Worm (Caenorhabditis elegans) whole organism, young adult: ENCODE measurements around the gene F22H10.11.

Source experiments
- B0261.1 ChIP-seq: sonication (generic microtip); optimal IDR thresholded peaks from 2 replicates; lab custom pipeline; 2016; ENCODE audit warnings: mild to moderate bottlenecking, missing genetic modification characterization, moderate library complexity, missing compliant biosample characterization
- F10E7.11 ChIP-seq: sonication (generic microtip); optimal IDR thresholded peaks from 2 replicates; lab custom pipeline; 2017; ENCODE audit warnings: mild to moderate bottlenecking, missing genetic modification characterization, moderate library complexity, missing compliant biosample characterization
- F33H1.4 ChIP-seq: fragments of 200-800 bp; sonication (Bioruptor generic); IDR thresholded peaks from 2 replicates; pipeline ENCODE4 v1.3.6; 2022; ENCODE audit warnings: missing genetic modification reagents, missing genetic modification characterization, missing compliant biosample characterization
- F37B4.10 ChIP-seq: fragments of 200-800 bp; sonication (Bioruptor generic); IDR thresholded peaks from 2 replicates; pipeline ENCODE4 v1.3.6; 2022; ENCODE audit warnings: missing genetic modification characterization, missing compliant biosample characterization
- K12H6.12 ChIP-seq: fragments of 200-800 bp; sonication (Bioruptor generic); optimal IDR thresholded peaks from 2 replicates; lab custom pipeline; 2018; ENCODE audit warnings: mild to moderate bottlenecking, missing genetic modification characterization, missing compliant biosample characterization
- Y53F4B.3 ChIP-seq: fragments of 200-800 bp; sonication (Bioruptor generic); IDR thresholded peaks from 2 replicates; pipeline ENCODE4 v1.3.6; 2022; ENCODE audit warnings: missing genetic modification reagents, missing genetic modification characterization, missing compliant biosample characterization
- Y53G8AR.9 ChIP-seq: fragments of 200-800 bp; sonication (Bioruptor generic); conservative IDR thresholded peaks from 2 replicates; pipeline ENCODE4 v1.3.6; 2022; ENCODE audit warnings: missing genetic modification reagents, missing genetic modification characterization, missing compliant biosample characterization
- Y56A3A.18 ChIP-seq: fragments of 200-800 bp; sonication (Bioruptor generic); IDR thresholded peaks from 2 replicates; pipeline ENCODE4 v1.3.6; 2022; ENCODE audit warnings: missing genetic modification reagents, missing genetic modification characterization, missing compliant biosample characterization
- Y67H2A.10 ChIP-seq: fragments of 200-800 bp; sonication (Bioruptor generic); conservative IDR thresholded peaks from 2 replicates; pipeline ENCODE4 v1.3.6; 2022; ENCODE audit warnings: missing genetic modification reagents, missing genetic modification characterization, missing compliant biosample characterization
- ZK185.1 ChIP-seq: sonication (generic microtip); optimal IDR thresholded peaks from 2 replicates; lab custom pipeline; 2016; ENCODE audit warnings: mild to moderate bottlenecking, missing genetic modification characterization, missing compliant biosample characterization; ENCODE audit not compliant: poor library complexity, severe bottlenecking
- aptf-2 ChIP-seq: fragments of 200-800 bp; sonication (Bioruptor generic); conservative IDR thresholded peaks from 2 replicates; pipeline ENCODE4 v1.3.6; 2022; ENCODE audit warnings: missing genetic modification reagents, missing genetic modification characterization, missing compliant biosample characterization
- atf-7 ChIP-seq: sonication (generic microtip); optimal IDR thresholded peaks from 2 replicates; lab custom pipeline; 2017; ENCODE audit warnings: mild to moderate bottlenecking, missing genetic modification characterization, missing compliant biosample characterization
- attf-5 ChIP-seq: fragments of 200-800 bp; sonication (Bioruptor generic); optimal IDR thresholded peaks from 2 replicates; lab custom pipeline; 2018; ENCODE audit warnings: mild to moderate bottlenecking, missing genetic modification characterization, missing compliant biosample characterization
- cebp-1 ChIP-seq, 2 experiments: fragments of 200-800 bp in 1 of 2; sonication (Bioruptor generic) in 1 of 2; sonication (generic microtip) in 1 of 2; IDR thresholded peaks in 1 of 2; optimal IDR thresholded peaks in 1 of 2; 2 replicates each; pipeline versions ENCODE4 v1.3.6 to Lab custom; 2017 to 2022; ENCODE audit warnings: missing compliant biosample characterization in 2 of 2, missing genetic modification characterization in 2 of 2, mild to moderate bottlenecking in 1 of 2, missing genetic modification reagents in 1 of 2, moderate library complexity in 1 of 2
- ceh-100 ChIP-seq: fragments of 200-800 bp; sonication (Bioruptor generic); IDR thresholded peaks from 2 replicates; pipeline ENCODE4 v1.3.6; 2022; ENCODE audit warnings: missing genetic modification reagents, missing genetic modification characterization, missing compliant biosample characterization
- ceh-58 ChIP-seq: fragments of 200-800 bp; sonication (Bioruptor generic); IDR thresholded peaks from 2 replicates; pipeline ENCODE4 v1.3.6; 2022; ENCODE audit warnings: missing genetic modification characterization, missing compliant biosample characterization
- ceh-79 ChIP-seq: sonication (generic microtip); optimal IDR thresholded peaks from 2 replicates; lab custom pipeline; 2017; ENCODE audit warnings: mild to moderate bottlenecking, missing genetic modification characterization, missing compliant biosample characterization
- chd-7 ChIP-seq: sonication (generic microtip); optimal IDR thresholded peaks from 2 replicates; lab custom pipeline; 2016; ENCODE audit warnings: mild to moderate bottlenecking, missing genetic modification characterization, moderate library complexity, missing compliant biosample characterization
- dox-1 ChIP-seq: fragments of 200-800 bp; sonication (Bioruptor generic); IDR thresholded peaks from 2 replicates; pipeline ENCODE4 v1.3.6; 2022; ENCODE audit warnings: missing genetic modification reagents, missing genetic modification characterization, missing compliant biosample characterization
- egl-44 ChIP-seq: fragments of 200-800 bp; sonication (Bioruptor generic); IDR thresholded peaks from 2 replicates; pipeline ENCODE4 v1.3.6; 2022; ENCODE audit warnings: missing genetic modification reagents, missing genetic modification characterization, missing compliant biosample characterization
- egrh-3 ChIP-seq: fragments of 200-800 bp; sonication (Bioruptor generic); IDR thresholded peaks from 2 replicates; pipeline ENCODE4 v1.3.6; 2022; ENCODE audit warnings: missing genetic modification reagents, missing genetic modification characterization, missing compliant biosample characterization
- ets-4 ChIP-seq: fragments of 200-800 bp; sonication (Bioruptor generic); optimal IDR thresholded peaks from 2 replicates; lab custom pipeline; 2018; ENCODE audit warnings: mild to moderate bottlenecking, missing genetic modification characterization, missing compliant biosample characterization
- gei-17 ChIP-seq: fragments of 200-800 bp; sonication (Bioruptor generic); optimal IDR thresholded peaks from 2 replicates; lab custom pipeline; 2018; ENCODE audit warnings: mild to moderate bottlenecking, missing genetic modification characterization, missing compliant biosample characterization
- lin-40 ChIP-seq: sonication (generic microtip); optimal IDR thresholded peaks from 2 replicates; lab custom pipeline; 2016; ENCODE audit warnings: missing genetic modification characterization, mild to moderate bottlenecking, missing compliant biosample characterization, missing genotype, missing genetic modification reagents
- lsl-1 ChIP-seq: fragments of 200-800 bp; sonication (Bioruptor generic); optimal IDR thresholded peaks from 2 replicates; lab custom pipeline; 2018; ENCODE audit warnings: mild to moderate bottlenecking, missing genetic modification characterization, moderate library complexity, missing compliant biosample characterization
- madf-8 ChIP-seq: fragments of 200-800 bp; sonication (Bioruptor generic); conservative IDR thresholded peaks from 2 replicates; pipeline ENCODE4 v1.3.6; 2022; ENCODE audit warnings: missing genetic modification reagents, missing genetic modification characterization, missing compliant biosample characterization
- mcd-1 ChIP-seq: fragments of 200-800 bp; sonication (Bioruptor generic); IDR thresholded peaks from 2 replicates; pipeline ENCODE4 v1.3.6; 2022; ENCODE audit warnings: missing genetic modification reagents, missing genetic modification characterization, missing compliant biosample characterization
- mes-4 ChIP-seq: sonication (generic microtip); optimal IDR thresholded peaks from 2 replicates; lab custom pipeline; 2016; ENCODE audit warnings: missing genotype, missing genetic modification characterization, missing compliant biosample characterization
- nfyb-1 ChIP-seq: fragments of 200-800 bp; sonication (Bioruptor generic); IDR thresholded peaks from 2 replicates; pipeline ENCODE4 v1.3.6; 2022; ENCODE audit warnings: missing genetic modification reagents, missing genetic modification characterization, missing compliant biosample characterization
- nhr-120 ChIP-seq: fragments of 200-800 bp; sonication (Bioruptor generic); IDR thresholded peaks from 2 replicates; pipeline ENCODE4 v1.3.6; 2022; ENCODE audit warnings: missing genetic modification characterization, missing compliant biosample characterization
- nhr-27 ChIP-seq: fragments of 200-800 bp; sonication (Bioruptor generic); optimal IDR thresholded peaks from 2 replicates; lab custom pipeline; 2018; ENCODE audit warnings: mild to moderate bottlenecking, missing genetic modification characterization, moderate library complexity, missing compliant biosample characterization
- nhr-80 ChIP-seq: sonication (generic microtip); optimal IDR thresholded peaks from 2 replicates; lab custom pipeline; 2016; ENCODE audit warnings: missing genetic modification characterization, missing compliant biosample characterization
- pha-4 ChIP-seq: fragments of 150-350 bp; sonication (generic microtip); optimal IDR thresholded peaks from 2 replicates; lab custom pipeline; 2014; ENCODE audit warnings: missing biosample characterization, missing genetic modification reagents, missing genetic modification characterization
- rcor-1 ChIP-seq: fragments of 200-800 bp; sonication (Bioruptor generic); IDR thresholded peaks from 2 replicates; pipeline ENCODE4 v1.3.6; 2022; ENCODE audit warnings: missing genetic modification reagents, missing genetic modification characterization, missing compliant biosample characterization
- rpc-1 ChIP-seq, 2 experiments: fragments of 150-350 bp in 1 of 2; sonication (generic microtip) in 1 of 2; optimal IDR thresholded peaks; 2 replicates each; lab custom pipeline; 2014 to 2018; ENCODE audit warnings: missing biosample characterization in 1 of 2, missing genetic modification characterization in 1 of 2, missing genetic modification reagents in 1 of 2, missing genotype in 1 of 2
- sea-2 ChIP-seq: fragments of 200-800 bp; sonication (Bioruptor generic); IDR thresholded peaks from 2 replicates; pipeline ENCODE4 v1.3.6; 2022; ENCODE audit warnings: missing genetic modification characterization, missing compliant biosample characterization
- snpc-4 ChIP-seq, 5 experiments: fragments of 150-350 bp in 1 of 5; sonication (generic microtip) in 4 of 5; optimal IDR thresholded peaks; 2 replicates each; lab custom pipeline; 2014 to 2018; ENCODE audit warnings: missing genetic modification characterization in 5 of 5, missing biosample characterization in 3 of 5, antibody characterized with exemption in 2 of 5, mild to moderate bottlenecking in 2 of 5, missing compliant biosample characterization in 2 of 5, missing genotype in 2 of 5, moderate library complexity in 2 of 5, missing genetic modification reagents in 1 of 5
- somi-1 ChIP-seq: fragments of 200-800 bp; sonication (Bioruptor generic); optimal IDR thresholded peaks from 2 replicates; lab custom pipeline; 2018; ENCODE audit warnings: mild to moderate bottlenecking, missing genetic modification characterization, missing compliant biosample characterization
- unc-130 ChIP-seq: sonication (generic microtip); optimal IDR thresholded peaks from 2 replicates; lab custom pipeline; 2016; ENCODE audit warnings: missing genetic modification reagents, missing genetic modification characterization, missing compliant biosample characterization
- zfh-2 ChIP-seq: fragments of 200-800 bp; sonication (Bioruptor generic); conservative IDR thresholded peaks from 2 replicates; pipeline ENCODE4 v1.3.6; 2022; ENCODE audit warnings: missing genetic modification reagents, missing genetic modification characterization, missing compliant biosample characterization
- zim-3 ChIP-seq: sonication (generic microtip); optimal IDR thresholded peaks from 2 replicates; lab custom pipeline; 2017; ENCODE audit warnings: mild to moderate bottlenecking, missing genetic modification characterization, moderate library complexity, missing compliant biosample characterization
- ztf-3 ChIP-seq: fragments of 200-800 bp; sonication (Bioruptor generic); optimal IDR thresholded peaks from 2 replicates; lab custom pipeline; 2018; ENCODE audit warnings: mild to moderate bottlenecking, missing genetic modification characterization, missing compliant biosample characterization

Gene F22H10.11

DNA sequence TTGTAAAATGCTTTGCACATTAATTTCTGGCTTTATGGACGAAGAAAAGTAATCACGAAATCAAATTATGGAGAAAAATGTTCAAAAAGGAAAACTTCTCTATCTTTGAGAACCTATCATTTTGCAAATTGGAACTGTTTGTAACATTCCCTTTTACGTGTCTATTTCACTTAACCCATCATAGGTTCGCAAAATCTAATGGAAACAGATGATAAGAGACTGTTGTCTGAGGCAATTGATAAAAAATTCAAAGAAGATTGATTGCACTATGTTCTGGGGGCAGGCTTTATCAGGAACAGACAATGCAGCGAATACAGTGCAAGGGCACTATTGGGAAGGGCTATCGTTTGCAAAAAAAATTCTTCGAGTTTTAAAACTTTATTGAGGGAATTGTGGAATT lies 7.3 kb upstream of the F22H10.11 start:
- TF ChIP-seq ets-4 (GFP tag; lab: Kevin White, UChicago), result no peak
- peak; percentile 36 for TF ChIP-seq nhr-80 (tag; lab: Kevin White, UChicago)
- TF ChIP-seq Y56A3A.18 (GFP tag; lab: Robert Waterston, UW), result 0 out of 2 replicates have a peak, but pooled peaks have one; percentile 44
- peak; percentile 30; the same call in 1 of the 2 replicates for TF ChIP-seq dox-1 (GFP tag; lab: Robert Waterston, UW)
- no peak for TF ChIP-seq atf-7 (tag; lab: Kevin White, UChicago)
- TF ChIP-seq ztf-3 (GFP tag; lab: Kevin White, UChicago), result no peak
- TF ChIP-seq pha-4, result no peak
- TF ChIP-seq lsl-1, result no peak
- TF ChIP-seq cebp-1 (GFP tag; IDR thresholded peaks at IDR 0.05; lab: Robert Waterston, UW), result no peak
- TF ChIP-seq cebp-1 (tag; optimal IDR thresholded peaks at IDR 0.05; lab: Kevin White, UChicago), result no peak
- no peak for TF ChIP-seq rpc-1 (optimal IDR thresholded peaks at IDR 0.05; lab: Kevin White, UChicago)
- no peak for TF ChIP-seq rpc-1 (tag; optimal IDR thresholded peaks at IDR 0.05; lab: Kevin White, UChicago)
- no peak for TF ChIP-seq K12H6.12 (tag; lab: Kevin White, UChicago)
- no peak for TF ChIP-seq Y67H2A.10
- TF ChIP-seq gei-17, result peak; percentile 68
- TF ChIP-seq attf-5 (GFP tag; lab: Kevin White, UChicago), result no peak

DNA sequence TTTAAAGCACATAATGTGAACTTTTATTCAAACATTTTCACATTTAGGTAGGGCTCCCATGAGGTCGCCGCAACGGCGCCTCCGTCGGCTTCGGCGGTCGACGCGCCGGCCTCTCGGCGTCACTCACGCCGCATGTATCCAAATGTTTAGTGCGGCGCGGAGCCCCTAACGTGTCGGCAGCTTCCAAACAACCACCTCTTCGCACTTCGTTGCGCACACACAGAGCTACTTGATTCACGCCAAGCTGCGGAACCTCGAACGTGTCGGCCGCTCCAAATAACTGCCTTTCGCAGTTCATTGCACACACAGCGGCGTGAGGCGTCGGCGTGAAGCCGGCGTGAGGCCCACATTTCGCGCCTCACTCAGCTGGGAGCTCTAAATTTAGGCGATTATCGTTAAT lies 3.2 kb upstream of the F22H10.11 start, which contains the start of gene F22H10.6:
Gene F22H10.6 (minus strand): TSS at position 292 of the 400 bp plus-strand sequence.
- TF ChIP-seq egrh-3 (GFP tag; lab: Robert Waterston, UW) (peak; percentile 16; the same call in 1 of the 2 replicates), B0261.1 (tag; lab: Kevin White, UChicago) (no peak), ceh-79 (no peak), F10E7.11 (tag; lab: Kevin White, UChicago) (no peak), snpc-4 (GFP tag; optimal IDR thresholded peaks at IDR 0.05; lab: Kevin White, UChicago) (no peak), snpc-4 (tag; optimal IDR thresholded peaks at IDR 0.05; lab: Kevin White, UChicago) (peak in 2 of 4 experiments; percentile 49 to 72), zfh-2 (GFP tag; lab: Robert Waterston, UW) (peak; percentile 80), Y53F4B.3 (GFP tag; lab: Robert Waterston, UW) (no peak), madf-8 (0 out of 2 replicates have a peak, but pooled peaks have one; percentile 4), lsl-1 (no peak), lin-40 (tag; lab: Kevin White, UChicago) (no peak), sea-2 (no peak), nhr-120 (0 out of 2 replicates have a peak, but pooled peaks have one; percentile 31), unc-130 (GFP tag; lab: Kevin White, UChicago) (no peak)

DNA sequence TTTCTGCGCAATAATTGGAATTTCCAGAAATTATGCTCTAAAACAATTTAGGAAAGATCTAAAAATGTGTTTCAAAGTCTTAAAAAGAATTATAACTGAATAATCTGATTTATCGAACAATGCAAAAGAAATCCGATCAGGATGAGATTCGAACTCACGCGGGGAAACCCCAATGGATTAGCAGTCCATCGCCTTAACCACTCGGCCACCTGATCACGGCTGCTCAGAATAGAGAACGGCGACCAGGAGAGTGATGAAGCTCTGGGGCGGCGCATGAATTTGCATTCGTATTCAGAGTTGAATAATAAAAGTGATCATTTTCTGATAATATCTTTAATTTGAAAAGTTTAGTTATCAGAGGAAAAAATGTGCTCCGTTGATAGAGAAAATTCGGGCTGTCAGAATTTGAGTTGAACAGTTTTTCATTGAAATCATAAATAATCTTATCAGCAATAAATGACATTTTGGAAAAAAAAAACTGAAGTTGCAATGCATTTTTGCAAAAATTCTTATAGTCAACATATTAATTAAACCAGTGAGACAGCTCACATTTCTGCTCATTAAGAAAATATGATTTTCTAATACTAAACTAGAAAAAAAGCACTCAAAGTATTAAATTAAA lies 2.1 kb upstream of the F22H10.11 start:
- TF ChIP-seq nhr-27 (tag; lab: Kevin White, UChicago) (no peak), F33H1.4 (no peak), mcd-1 (no peak), mes-4 (no peak), chd-7 (tag; lab: Kevin White, UChicago) (no peak), egl-44 (GFP tag; lab: Robert Waterston, UW) (0 out of 2 replicates have a peak, but pooled peaks have one; percentile 39), cebp-1 (GFP tag; IDR thresholded peaks at IDR 0.05; lab: Robert Waterston, UW) (no peak), cebp-1 (tag; optimal IDR thresholded peaks at IDR 0.05; lab: Kevin White, UChicago) (no peak), ceh-100 (GFP tag; lab: Robert Waterston, UW) (no peak), somi-1 (GFP tag; lab: Kevin White, UChicago) (peak; percentile 39), dox-1 (GFP tag; lab: Robert Waterston, UW) (0 out of 2 replicates have a peak, but pooled peaks have one; percentile 33), nfyb-1 (GFP tag; lab: Robert Waterston, UW) (peak; percentile 58; the same call in 1 of the 2 replicates), madf-8 (no peak), zfh-2 (GFP tag; lab: Robert Waterston, UW) (no peak), Y53G8AR.9 (GFP tag; lab: Robert Waterston, UW) (no peak), F37B4.10 (GFP tag; lab: Robert Waterston, UW) (no peak), ceh-58 (GFP tag; lab: Robert Waterston, UW) (no peak), nhr-80 (tag; lab: Kevin White, UChicago) (peak; percentile 51), K12H6.12 (tag; lab: Kevin White, UChicago) (no peak), rcor-1 (GFP tag; lab: Robert Waterston, UW) (no peak), ZK185.1 (tag; lab: Kevin White, UChicago) (no peak), ztf-3 (GFP tag; lab: Kevin White, UChicago) (no peak), aptf-2 (GFP tag; lab: Robert Waterston, UW) (no peak), B0261.1 (tag; lab: Kevin White, UChicago) (peak; percentile 75), zim-3 (no peak)
